Worm (Caenorhabditis elegans) whole organism, L4 larva: Measurements from ENCODE around the gene rpi-2.

Experiments
- D1046.2 ChIP-seq: fragments of 200-800 bp; sonication (Bioruptor generic); IDR thresholded peaks from 2 replicates; pipeline ENCODE4 v1.3.6; 2022; ENCODE audit warnings: missing genetic modification characterization, missing compliant biosample characterization
- F26F4.8 ChIP-seq: fragments of 200-800 bp; sonication (Bioruptor generic); conservative IDR thresholded peaks from 2 replicates; pipeline ENCODE4 v1.3.6; 2022; ENCODE audit warnings: missing genetic modification characterization, missing compliant biosample characterization
- F44E2.7 ChIP-seq: fragments of 200-800 bp; sonication (Bioruptor generic); IDR thresholded peaks from 2 replicates; pipeline ENCODE4 v2.1.2; 2022; ENCODE audit warnings: missing genetic modification characterization, missing compliant biosample characterization
- T20F7.1 ChIP-seq: fragments of 200-800 bp; sonication (Bioruptor generic); optimal IDR thresholded peaks from 2 replicates; lab custom pipeline; 2018; ENCODE audit warnings: mild to moderate bottlenecking, missing genetic modification characterization, missing compliant biosample characterization
- Y105C5A.15 ChIP-seq: fragments of 200-800 bp; sonication (Bioruptor generic); IDR thresholded peaks from 2 replicates; pipeline ENCODE4 v1.3.6; 2022; ENCODE audit warnings: missing genetic modification characterization, missing compliant biosample characterization
- Y48G9A.11 ChIP-seq: fragments of 200-800 bp; sonication (Bioruptor generic); IDR thresholded peaks from 2 replicates; pipeline ENCODE4 v1.3.6; 2022; ENCODE audit warnings: missing genetic modification reagents, missing genetic modification characterization, missing compliant biosample characterization
- ZK337.2 ChIP-seq: fragments of 200-800 bp; sonication (Bioruptor generic); IDR thresholded peaks from 2 replicates; pipeline ENCODE4 v1.3.6; 2022; ENCODE audit warnings: missing genetic modification reagents, missing genetic modification characterization, missing compliant biosample characterization
- ZK546.5 ChIP-seq, 2 experiments: sonication (generic microtip); optimal IDR thresholded peaks; 2 replicates each; lab custom pipeline; 2017; ENCODE audit warnings: missing biosample characterization in 2 of 2, missing genetic modification characterization in 2 of 2
- aha-1 ChIP-seq: fragments of 150-350 bp; peaks from one replicate; lab custom pipeline; 2014; ENCODE audit warnings: missing biosample characterization, missing genetic modification characterization
- aly-2 ChIP-seq: sonication (generic microtip); optimal IDR thresholded peaks from 2 replicates; lab custom pipeline; 2018; ENCODE audit warnings: missing biosample characterization, missing genetic modification characterization
- ama-1 ChIP-seq: fragments of 150-350 bp; optimal IDR thresholded peaks from 2 replicates; lab custom pipeline; 2014; ENCODE audit warnings: inconsistent platforms, mixed read lengths
- arid-1 ChIP-seq: fragments of 200-800 bp; sonication (Bioruptor generic); conservative IDR thresholded peaks from 2 replicates; pipeline ENCODE4 v1.3.6; 2022; ENCODE audit warnings: missing genetic modification reagents, missing genetic modification characterization, missing compliant biosample characterization
- attf-4 ChIP-seq: sonication (generic microtip); optimal IDR thresholded peaks from 3 replicates; lab custom pipeline; 2017; ENCODE audit warnings: missing biosample characterization, missing genetic modification characterization
- ceh-20 ChIP-seq: fragments of 200-800 bp; sonication (Bioruptor generic); IDR thresholded peaks from 2 replicates; pipeline ENCODE4 v1.3.6; 2022; ENCODE audit warnings: missing genetic modification reagents, missing genetic modification characterization, missing compliant biosample characterization
- ceh-44 ChIP-seq: fragments of 200-800 bp; sonication (Bioruptor generic); IDR thresholded peaks from 2 replicates; pipeline ENCODE4 v1.3.6; 2022; ENCODE audit warnings: missing genetic modification reagents, missing genetic modification characterization, missing compliant biosample characterization
- ceh-62 ChIP-seq: sonication (generic microtip); optimal IDR thresholded peaks from 2 replicates; lab custom pipeline; 2017; ENCODE audit warnings: missing biosample characterization, missing genetic modification characterization
- ceh-82 ChIP-seq: sonication (generic microtip); optimal IDR thresholded peaks from 2 replicates; lab custom pipeline; 2017; ENCODE audit warnings: missing biosample characterization, missing genetic modification characterization
- daf-12 ChIP-seq: fragments of 150-350 bp; optimal IDR thresholded peaks from 2 replicates; lab custom pipeline; 2014; ENCODE audit warnings: missing biosample characterization, missing genetic modification reagents, missing genetic modification characterization
- dmd-6 ChIP-seq: fragments of 200-800 bp; sonication (Bioruptor generic); IDR thresholded peaks from 2 replicates; pipeline ENCODE4 v1.3.6; 2022; ENCODE audit warnings: missing genetic modification reagents, missing genetic modification characterization, missing compliant biosample characterization
- dpl-1 ChIP-seq: fragments of 150-350 bp; optimal IDR thresholded peaks from 2 replicates; lab custom pipeline; 2014; ENCODE audit warnings: missing biosample characterization, missing genetic modification reagents, missing genetic modification characterization
- egl-27 ChIP-seq: sonication (generic microtip); optimal IDR thresholded peaks from 3 replicates; lab custom pipeline; 2017; ENCODE audit warnings: missing biosample characterization, missing genetic modification reagents, missing genetic modification characterization
- egl-43 ChIP-seq: fragments of 200-800 bp; sonication (Bioruptor generic); IDR thresholded peaks from 2 replicates; pipeline ENCODE4 v1.3.6; 2022; ENCODE audit warnings: missing genetic modification reagents, missing genetic modification characterization, missing compliant biosample characterization
- fkh-10 ChIP-seq: fragments of 150-350 bp; optimal IDR thresholded peaks from 2 replicates; lab custom pipeline; 2014; ENCODE audit warnings: missing biosample characterization, missing genetic modification reagents, missing genetic modification characterization
- hif-1 ChIP-seq, 2 experiments: sonication (generic microtip); optimal IDR thresholded peaks; 2 replicates each; lab custom pipeline; 2016 to 2017; ENCODE audit warnings: missing compliant biosample characterization in 2 of 2, missing genetic modification characterization in 2 of 2, missing genetic modification reagents in 2 of 2, missing genotype in 2 of 2, mild to moderate bottlenecking in 1 of 2
- hlh-11 ChIP-seq: fragments of 200-800 bp; sonication (Bioruptor generic); optimal IDR thresholded peaks from 2 replicates; lab custom pipeline; 2018; ENCODE audit warnings: mild to moderate bottlenecking, missing genetic modification characterization, missing compliant biosample characterization
- hlh-30 ChIP-seq: sonication (generic microtip); optimal IDR thresholded peaks from 2 replicates; lab custom pipeline; 2017; ENCODE audit warnings: antibody characterized with exemption, mild to moderate bottlenecking, missing genetic modification characterization, missing compliant biosample characterization; ENCODE audit not compliant: insufficient read depth
- hmg-1.1 ChIP-seq: fragments of 200-800 bp; sonication (Bioruptor generic); IDR thresholded peaks from 2 replicates; pipeline ENCODE4 v1.3.6; 2022; ENCODE audit warnings: missing genetic modification reagents, missing genetic modification characterization, missing compliant biosample characterization
- jun-1 ChIP-seq: fragments of 150-350 bp; optimal IDR thresholded peaks from 2 replicates; lab custom pipeline; 2014; ENCODE audit warnings: missing biosample characterization, missing genetic modification reagents, missing genetic modification characterization
- lin-29 ChIP-seq: fragments of 200-800 bp; sonication (Bioruptor generic); IDR thresholded peaks from 2 replicates; pipeline ENCODE4 v1.3.6; 2022; ENCODE audit warnings: missing genetic modification reagents, missing genetic modification characterization, missing compliant biosample characterization
- lin-38 ChIP-seq: fragments of 200-800 bp; sonication (Bioruptor generic); IDR thresholded peaks from 2 replicates; pipeline ENCODE4 v1.3.6; 2022; ENCODE audit warnings: missing genetic modification reagents, missing genetic modification characterization, missing compliant biosample characterization
- lin-39 ChIP-seq: fragments of 150-350 bp; optimal IDR thresholded peaks from 2 replicates; lab custom pipeline; 2014; ENCODE audit warnings: missing biosample characterization, missing genetic modification reagents, missing genetic modification characterization
- lir-3 ChIP-seq: sonication (generic microtip); optimal IDR thresholded peaks from 2 replicates; lab custom pipeline; 2016; ENCODE audit warnings: mild to moderate bottlenecking, missing genetic modification characterization, missing compliant biosample characterization
- madf-9 ChIP-seq: fragments of 200-800 bp; sonication (Bioruptor generic); conservative IDR thresholded peaks from 2 replicates; pipeline ENCODE4 v1.3.6; 2022; ENCODE audit warnings: missing genetic modification reagents, missing genetic modification characterization, missing compliant biosample characterization
- mdl-1 ChIP-seq, 2 experiments: fragments of 150-350 bp in 1 of 2; sonication (generic microtip) in 1 of 2; optimal IDR thresholded peaks; 2 replicates each; lab custom pipeline; 2014 to 2017; ENCODE audit warnings: missing biosample characterization in 2 of 2, missing genetic modification characterization in 2 of 2
- mxl-2 ChIP-seq: fragments of 200-800 bp; sonication (Bioruptor generic); conservative IDR thresholded peaks from 2 replicates; pipeline ENCODE4 v1.3.6; 2022; ENCODE audit warnings: missing genetic modification reagents, missing genetic modification characterization, missing compliant biosample characterization
- mxl-3 ChIP-seq: fragments of 200-800 bp; sonication (Bioruptor generic); optimal IDR thresholded peaks from 2 replicates; lab custom pipeline; 2018; ENCODE audit warnings: mild to moderate bottlenecking, missing genetic modification characterization, missing compliant biosample characterization
- nhr-11 ChIP-seq: fragments of 150-350 bp; optimal IDR thresholded peaks from 2 replicates; lab custom pipeline; 2014; ENCODE audit warnings: missing biosample characterization, missing genetic modification characterization
- nhr-111 ChIP-seq: fragments of 200-800 bp; sonication (Bioruptor generic); optimal IDR thresholded peaks from 2 replicates; lab custom pipeline; 2018; ENCODE audit warnings: mild to moderate bottlenecking, missing genetic modification characterization, missing compliant biosample characterization
- nhr-237 ChIP-seq: sonication (generic microtip); optimal IDR thresholded peaks from 2 replicates; lab custom pipeline; 2017; ENCODE audit warnings: missing biosample characterization, missing genetic modification characterization
- nhr-25 ChIP-seq: sonication (generic microtip); optimal IDR thresholded peaks from 2 replicates; lab custom pipeline; 2017; ENCODE audit warnings: missing genetic modification characterization, mild to moderate bottlenecking, missing compliant biosample characterization, antibody characterized with exemption, moderate library complexity, borderline replicate concordance; ENCODE audit not compliant: insufficient read depth
- nhr-6 ChIP-seq: fragments of 150-350 bp; optimal IDR thresholded peaks from 2 replicates; lab custom pipeline; 2014; ENCODE audit warnings: missing biosample characterization, missing genetic modification characterization
- nhr-76 ChIP-seq: fragments of 150-350 bp; optimal IDR thresholded peaks from 2 replicates; lab custom pipeline; 2014; ENCODE audit warnings: missing biosample characterization, missing genetic modification characterization
- saeg-2 ChIP-seq: fragments of 200-800 bp; sonication (Bioruptor generic); IDR thresholded peaks from 2 replicates; pipeline ENCODE4 v1.3.6; 2022; ENCODE audit warnings: missing genetic modification reagents, missing genetic modification characterization, missing compliant biosample characterization
- set-16 ChIP-seq: fragments of 200-800 bp; sonication (Bioruptor generic); IDR thresholded peaks from 2 replicates; pipeline ENCODE4 v1.3.6; 2022; ENCODE audit warnings: missing genetic modification reagents, missing genetic modification characterization, missing compliant biosample characterization
- skn-1 ChIP-seq: fragments of 150-350 bp; optimal IDR thresholded peaks from 2 replicates; lab custom pipeline; 2014; ENCODE audit warnings: missing biosample characterization, missing genetic modification characterization
- snpc-1.2 ChIP-seq: fragments of 200-800 bp; sonication (Bioruptor generic); IDR thresholded peaks from 2 replicates; pipeline ENCODE4 v1.3.6; 2022; ENCODE audit warnings: missing genetic modification reagents, missing genetic modification characterization, missing compliant biosample characterization
- tra-1 ChIP-seq: fragments of 200-800 bp; sonication (Bioruptor generic); IDR thresholded peaks from 2 replicates; pipeline ENCODE4 v1.3.6; 2022; ENCODE audit warnings: missing genetic modification reagents, missing genetic modification characterization, missing compliant biosample characterization
- unc-62 ChIP-seq, 3 experiments: fragments of 150-350 bp in 1 of 3; sonication (generic microtip); optimal IDR thresholded peaks in 2 of 3; peaks in 1 of 3; 1 replicate in 1 of 3; 2 replicates in 2 of 3; lab custom pipeline; 2014 to 2017; ENCODE audit warnings: missing biosample characterization in 3 of 3, missing genetic modification characterization in 3 of 3, missing genetic modification reagents in 3 of 3, missing genotype in 1 of 3
- vab-7 ChIP-seq: fragments of 200-800 bp; sonication (Bioruptor generic); IDR thresholded peaks from 2 replicates; pipeline ENCODE4 v1.3.6; 2022; ENCODE audit warnings: missing genetic modification reagents, missing genetic modification characterization, missing compliant biosample characterization
- ztf-7 ChIP-seq: fragments of 150-350 bp; optimal IDR thresholded peaks from 2 replicates; lab custom pipeline; 2014; ENCODE audit warnings: missing biosample characterization, missing genetic modification characterization

rpi-2 gene

DNA sequence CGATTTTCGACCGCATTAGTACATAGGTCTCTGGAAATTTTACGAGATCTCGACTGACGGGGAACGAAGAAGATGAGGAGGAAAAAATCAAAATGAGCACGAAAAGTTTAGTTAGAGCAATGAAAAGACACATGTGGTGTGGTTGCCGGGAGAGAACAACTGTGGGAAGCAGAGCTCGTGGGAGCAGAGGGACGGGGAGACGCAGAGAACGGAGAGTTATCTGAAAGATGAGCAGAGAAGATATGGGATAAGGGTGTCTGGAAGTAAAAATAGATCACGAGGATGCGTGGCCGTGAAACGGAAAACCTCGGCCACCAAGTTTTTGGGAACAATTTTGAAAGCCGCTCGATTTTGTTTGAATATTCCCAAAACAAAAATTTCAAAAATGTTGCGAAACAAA is 50.5 kb downstream of the rpi-2 start, which contains the start of gene Y41D4A.7:
Gene Y41D4A.7 (minus strand): TSS at position 18 of the 400 bp plus-strand sequence.
- peak; percentile 20 for TF ChIP-seq hlh-11 (tag; lab: Kevin White, UChicago)
- TF ChIP-seq mdl-1 (tag; optimal IDR thresholded peaks at IDR 0.05; lab: Kevin White, UChicago), result peak in 1 of 2 experiments; percentile 14
- TF ChIP-seq hlh-30 (tag; lab: Kevin White, UChicago), result no peak
- TF ChIP-seq nhr-11, result peak; percentile 33
- peak in 1 of 2 experiments; percentile 13 for TF ChIP-seq hif-1 (tag; optimal IDR thresholded peaks at IDR 0.05; lab: Kevin White, UChicago)
- TF ChIP-seq set-16, result no peak
- peak in 1 of 2 experiments; percentile 78 for TF ChIP-seq unc-62 (GFP tag; optimal IDR thresholded peaks at IDR 0.05 in 1 of 2; lab: Kevin White, UChicago)
- TF ChIP-seq unc-62 (tag; optimal IDR thresholded peaks at IDR 0.05; lab: Kevin White, UChicago), result no peak
- TF ChIP-seq, all 104 proteins: peak for 5

DNA sequence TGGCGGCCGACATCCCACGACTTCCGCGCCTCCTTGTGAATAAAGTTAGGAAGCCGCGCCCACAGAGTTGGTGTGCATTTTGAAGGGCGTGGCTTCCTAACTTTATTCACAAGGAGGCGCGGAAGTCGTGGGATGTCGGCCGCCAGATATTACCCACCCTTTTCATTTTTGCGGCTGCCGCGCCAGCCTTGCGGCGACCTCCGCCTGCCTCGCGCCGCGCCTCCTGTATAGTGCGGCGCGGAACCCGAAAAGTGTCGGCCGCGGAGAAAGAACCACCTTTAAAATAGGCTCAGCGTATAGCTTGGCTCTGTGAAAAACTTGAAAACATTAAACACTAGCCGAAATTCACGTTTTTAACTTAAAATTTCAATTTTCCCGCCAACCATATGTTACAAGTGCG is 52.4 kb downstream of the rpi-2 start:
- TF ChIP-seq ceh-44 (GFP tag; lab: Robert Waterston, UW), result no peak
- TF ChIP-seq F44E2.7 (GFP tag; lab: Robert Waterston, UW), result no peak
- no peak for TF ChIP-seq jun-1 (tag; lab: Kevin White, UChicago)
- no peak for TF ChIP-seq aha-1 (tag; lab: Kevin White, UChicago)
- no peak for TF ChIP-seq D1046.2 (GFP tag; lab: Robert Waterston, UW)
- TF ChIP-seq nhr-25, result no peak
- TF ChIP-seq arid-1 (GFP tag; lab: Robert Waterston, UW), result no peak
- TF ChIP-seq lin-38 (GFP tag; lab: Robert Waterston, UW), result peak; percentile 87
- TF ChIP-seq snpc-1.2 (GFP tag; lab: Robert Waterston, UW), result peak; percentile 75
- TF ChIP-seq dmd-6, result no peak
- TF ChIP-seq nhr-6 (tag; lab: Kevin White, UChicago), result no peak
- no peak for TF ChIP-seq daf-12
- TF ChIP-seq skn-1, result no peak
- peak; percentile 78 for TF ChIP-seq egl-43 (GFP tag; lab: Robert Waterston, UW)
- no peak for TF ChIP-seq nhr-76 (tag; lab: Kevin White, UChicago)
- no peak for TF ChIP-seq hmg-1.1 (GFP tag; lab: Robert Waterston, UW)
- no peak for TF ChIP-seq ztf-7 (tag; lab: Kevin White, UChicago)
- 0 out of 2 replicates have a peak, but pooled peaks have one; percentile 26 for TF ChIP-seq vab-7 (GFP tag; lab: Robert Waterston, UW)
- no peak for TF ChIP-seq lir-3 (tag; lab: Kevin White, UChicago)
- TF ChIP-seq saeg-2 (GFP tag; lab: Robert Waterston, UW), result no peak
- TF ChIP-seq F26F4.8 (GFP tag; lab: Robert Waterston, UW), result no peak
- TF ChIP-seq Y105C5A.15 (GFP tag; lab: Robert Waterston, UW), result no peak
- no peak for TF ChIP-seq egl-27 (tag; lab: Kevin White, UChicago)
- no peak for TF ChIP-seq ZK546.5 (tag; optimal IDR thresholded peaks at IDR 0.05; lab: Kevin White, UChicago)
- no peak for TF ChIP-seq aly-2
- TF ChIP-seq madf-9 (GFP tag; lab: Robert Waterston, UW), result 0 out of 2 replicates have a peak, but pooled peaks have one; percentile 22
- no peak for TF ChIP-seq ceh-82
- no peak for TF ChIP-seq mxl-2 (GFP tag; lab: Robert Waterston, UW)
- peak; percentile 84 for TF ChIP-seq Y48G9A.11
- no peak for TF ChIP-seq T20F7.1 (GFP tag; lab: Kevin White, UChicago)
- no peak for TF ChIP-seq ceh-62 (tag; lab: Kevin White, UChicago)
- no peak for TF ChIP-seq ZK337.2 (GFP tag; lab: Robert Waterston, UW)
- TF ChIP-seq ceh-20 (GFP tag; lab: Robert Waterston, UW), result no peak
- no peak for TF ChIP-seq mxl-3 (GFP tag; lab: Kevin White, UChicago)
- no peak for TF ChIP-seq lin-29
- TF ChIP-seq fkh-10 (GFP tag; lab: Kevin White, UChicago), result no peak
- TF ChIP-seq ama-1 (lab: Kevin White, UChicago), result no peak
- no peak for TF ChIP-seq dpl-1
- no peak for TF ChIP-seq tra-1 (GFP tag; lab: Robert Waterston, UW)
- no peak for TF ChIP-seq nhr-111 (GFP tag; lab: Kevin White, UChicago)
- no peak for TF ChIP-seq attf-4 (tag; lab: Kevin White, UChicago)
- no peak for TF ChIP-seq nhr-237
- TF ChIP-seq set-16, result peak; percentile 93
- no peak for TF ChIP-seq lin-39 (tag; lab: Kevin White, UChicago)
